Worm (Caenorhabditis elegans) whole organism, early embryonic: Measurements from ENCODE around the gene pigg-1.

Source experiments
- B0310.2 ChIP-seq: sonication (generic microtip); optimal IDR thresholded peaks from 2 replicates; lab custom pipeline; 2016; ENCODE audit warnings: mild to moderate bottlenecking, missing genetic modification characterization, missing compliant biosample characterization
- F13C5.2 ChIP-seq: sonication (generic microtip); optimal IDR thresholded peaks from 2 replicates; lab custom pipeline; 2017; ENCODE audit warnings: mild to moderate bottlenecking, missing genetic modification characterization, inconsistent platforms, missing compliant biosample characterization
- aly-1 ChIP-seq: sonication (generic microtip); optimal IDR thresholded peaks from 2 replicates; lab custom pipeline; 2016; ENCODE audit warnings: missing genetic modification characterization, missing compliant biosample characterization
- ama-1 ChIP-seq: fragments of 150-350 bp; optimal IDR thresholded peaks from 2 replicates; lab custom pipeline; 2014
- ceh-13 ChIP-seq: fragments of 200-800 bp; sonication (Bioruptor generic); optimal IDR thresholded peaks from 2 replicates; lab custom pipeline; 2018; ENCODE audit warnings: mild to moderate bottlenecking, missing genetic modification characterization, missing compliant biosample characterization
- ceh-36 ChIP-seq: sonication (generic microtip); optimal IDR thresholded peaks from 2 replicates; lab custom pipeline; 2016; ENCODE audit warnings: missing genetic modification characterization, inconsistent platforms, missing compliant biosample characterization
- ets-7 ChIP-seq: sonication (generic microtip); optimal IDR thresholded peaks from 2 replicates; lab custom pipeline; 2016; ENCODE audit warnings: missing genotype, missing genetic modification characterization, missing compliant biosample characterization
- flt-1 ChIP-seq: fragments of 200-800 bp; sonication (Bioruptor generic); IDR thresholded peaks from 2 replicates; pipeline ENCODE4 v1.3.6; 2022; ENCODE audit warnings: missing genetic modification characterization, missing compliant biosample characterization
- hmbx-1 ChIP-seq: sonication (generic microtip); optimal IDR thresholded peaks from 2 replicates; lab custom pipeline; 2016; ENCODE audit warnings: mild to moderate bottlenecking, missing genetic modification characterization, missing compliant biosample characterization
- hmg-4 ChIP-seq: fragments of 200-800 bp; sonication (Bioruptor generic); optimal IDR thresholded peaks from 2 replicates; lab custom pipeline; 2018; ENCODE audit warnings: mild to moderate bottlenecking, missing genetic modification characterization, missing compliant biosample characterization
- hnd-1 ChIP-seq: sonication (generic microtip); optimal IDR thresholded peaks from 2 replicates; lab custom pipeline; 2016; ENCODE audit warnings: missing genetic modification characterization, missing compliant biosample characterization
- pes-1 ChIP-seq: fragments of 200-800 bp; sonication (Bioruptor generic); IDR thresholded peaks from 2 replicates; pipeline ENCODE4 v1.3.6; 2022; ENCODE audit warnings: missing genetic modification reagents, missing genetic modification characterization, missing compliant biosample characterization
- scrt-1 ChIP-seq: fragments of 200-800 bp; sonication (Bioruptor generic); IDR thresholded peaks from 2 replicates; pipeline ENCODE4 v1.3.6; 2022; ENCODE audit warnings: missing genetic modification characterization, missing compliant biosample characterization
- sea-1 ChIP-seq: fragments of 200-800 bp; sonication (Bioruptor generic); conservative IDR thresholded peaks from 2 replicates; pipeline ENCODE4 v1.3.6; 2022; ENCODE audit warnings: missing genetic modification characterization, missing compliant biosample characterization
- tbx-11 ChIP-seq: fragments of 200-800 bp; sonication (Bioruptor generic); IDR thresholded peaks from 2 replicates; pipeline ENCODE4 v1.3.6; 2022; ENCODE audit warnings: missing genetic modification characterization, missing compliant biosample characterization
- tbx-37 ChIP-seq: fragments of 200-800 bp; sonication (Bioruptor generic); conservative IDR thresholded peaks from 2 replicates; pipeline ENCODE4 v1.3.6; 2022; ENCODE audit warnings: missing genetic modification reagents, missing genetic modification characterization, missing compliant biosample characterization
- tra-4 ChIP-seq: sonication (generic microtip); optimal IDR thresholded peaks from 2 replicates; lab custom pipeline; 2017; ENCODE audit warnings: missing genetic modification characterization, missing compliant biosample characterization

The pigg-1 gene

ce11 chrII:8639553-8639952 is 39.5 kb upstream of the pigg-1 start:
- no peak for TF ChIP-seq ceh-13
- TF ChIP-seq B0310.2 = no peak
- TF ChIP-seq tbx-11 = no peak
- no peak for TF ChIP-seq scrt-1 (GFP tag; lab: Robert Waterston, UW)
- TF ChIP-seq aly-1 (tag; lab: Kevin White, UChicago) = no peak
- no peak for TF ChIP-seq tra-4 (tag; lab: Kevin White, UChicago)

ce11 chrII:8637615-8638014 is 37.5 kb upstream of the pigg-1 start, which contains the start of gene vab-9:
Gene vab-9, minus strand, starts transcription at chrII:8637715.
- TF ChIP-seq hmbx-1 = no peak
- no peak for TF ChIP-seq hmg-4
- no peak for TF ChIP-seq aly-1 (tag; lab: Kevin White, UChicago)
- TF ChIP-seq tra-4 (tag; lab: Kevin White, UChicago) = no peak
- no peak for TF ChIP-seq ama-1 (lab: Kevin White, UChicago)
- TF ChIP-seq sea-1 (GFP tag; lab: Robert Waterston, UW) = no peak
- TF ChIP-seq ets-7 (tag; lab: Kevin White, UChicago) = no peak
- no peak for TF ChIP-seq ceh-13
- TF ChIP-seq ceh-36 (tag; lab: Kevin White, UChicago) = no peak
- no peak for TF ChIP-seq scrt-1 (GFP tag; lab: Robert Waterston, UW)
- TF ChIP-seq pes-1 = no peak
- TF ChIP-seq B0310.2 = no peak
- no peak for TF ChIP-seq F13C5.2 (tag; lab: Kevin White, UChicago)
- no peak for TF ChIP-seq flt-1 (GFP tag; lab: Robert Waterston, UW)
- no peak for TF ChIP-seq tbx-37
- no peak for TF ChIP-seq tbx-11

ce11 chrII:8634386-8634785 is 34.3 kb upstream of the pigg-1 start, which contains the start of gene cutl-12:
Gene cutl-12, minus strand, starts transcription at chrII:8634486.
- TF ChIP-seq ceh-13 (no peak), ama-1 (lab: Kevin White, UChicago) (no peak)

- TF ChIP-seq sea-1 (GFP tag; lab: Robert Waterston, UW) (no peak), hmg-4 (no peak), aly-1 (tag; lab: Kevin White, UChicago) (no peak), ets-7 (tag; lab: Kevin White, UChicago) (no peak), tra-4 (tag; lab: Kevin White, UChicago) (no peak), pes-1 (no peak), ama-1 (lab: Kevin White, UChicago) (no peak), tbx-37 (no peak), tbx-11 (no peak), hmbx-1 (no peak)
Measured at ce11 chrII:8631766-8632165, 31.7 kb upstream of the pigg-1 start.

- TF ChIP-seq sea-1 (GFP tag; lab: Robert Waterston, UW) (no peak), tra-4 (tag; lab: Kevin White, UChicago) (no peak), ama-1 (lab: Kevin White, UChicago) (no peak), ets-7 (tag; lab: Kevin White, UChicago) (no peak), pes-1 (no peak), B0310.2 (no peak), tbx-37 (no peak), ceh-13 (no peak), hnd-1 (tag; lab: Kevin White, UChicago) (no peak), tbx-11 (no peak), aly-1 (tag; lab: Kevin White, UChicago) (no peak)
Measured at ce11 chrII:8630088-8630487, 30.0 kb upstream of the pigg-1 start, which contains the start of gene T22C8.6. Gene T22C8.6, minus strand, starts transcription at chrII:8630281.

- TF ChIP-seq tbx-11 (no peak), B0310.2 (no peak), tbx-37 (no peak), ama-1 (lab: Kevin White, UChicago) (no peak), tra-4 (tag; lab: Kevin White, UChicago) (no peak), pes-1 (no peak), ets-7 (tag; lab: Kevin White, UChicago) (no peak), aly-1 (tag; lab: Kevin White, UChicago) (no peak), sea-1 (GFP tag; lab: Robert Waterston, UW) (no peak), ceh-36 (tag; lab: Kevin White, UChicago) (no peak)
Measured at ce11 chrII:8627907-8628306, 27.8 kb upstream of the pigg-1 start.

ce11 chrII:8626598-8626997 is 26.5 kb upstream of the pigg-1 start:
- TF ChIP-seq flt-1 (GFP tag; lab: Robert Waterston, UW) (no peak), ceh-36 (tag; lab: Kevin White, UChicago) (no peak), tbx-37 (no peak), hmbx-1 (no peak)

ce11 chrII:8625163-8625562 is 25.1 kb upstream of the pigg-1 start, which contains the start of gene sptf-2:
Gene sptf-2, plus strand, starts transcription at chrII:8625459.
- no peak for TF ChIP-seq ceh-36 (tag; lab: Kevin White, UChicago)
- TF ChIP-seq tra-4 (tag; lab: Kevin White, UChicago) = no peak
- no peak for TF ChIP-seq sea-1 (GFP tag; lab: Robert Waterston, UW)
- TF ChIP-seq tbx-11 = no peak
- no peak for TF ChIP-seq hmg-4
- no peak for TF ChIP-seq F13C5.2 (tag; lab: Kevin White, UChicago)
- no peak for TF ChIP-seq pes-1

- TF ChIP-seq tbx-37 (no peak), tra-4 (tag; lab: Kevin White, UChicago) (no peak), F13C5.2 (tag; lab: Kevin White, UChicago) (no peak), hnd-1 (tag; lab: Kevin White, UChicago) (no peak), sea-1 (GFP tag; lab: Robert Waterston, UW) (no peak), B0310.2 (no peak), aly-1 (tag; lab: Kevin White, UChicago) (no peak), ets-7 (tag; lab: Kevin White, UChicago) (no peak), ceh-36 (tag; lab: Kevin White, UChicago) (no peak), hmbx-1 (no peak), flt-1 (GFP tag; lab: Robert Waterston, UW) (no peak)
Measured at ce11 chrII:8623396-8623795, 23.3 kb upstream of the pigg-1 start, which contains the start of gene T22C8.4. Gene T22C8.4, minus strand, starts transcription at chrII:8623496.
